Fruit fly (Drosophila melanogaster): ENCODE results near the gene CG32485.

dm6 chr3L:3045256-3045743 lies 4.8 kb upstream of the CG32485 start:
- TF ChIP-seq h (GFP tag; optimal IDR thresholded peaks at IDR 0.05) (peak; percentile 82), Dfd (GFP tag; optimal IDR thresholded peaks at IDR 0.05) (no peak), Mio (GFP tag; optimal IDR thresholded peaks at IDR 0.05) (peak; percentile 5), Myc (optimal IDR thresholded peaks at IDR 0.05) (no peak), dmrt93B (GFP tag; optimal IDR thresholded peaks at IDR 0.05) (peak; percentile 67), br (GFP tag; optimal IDR thresholded peaks at IDR 0.05) (peak; percentile 84), Abd-B (GFP tag; optimal IDR thresholded peaks at IDR 0.05) (no peak), Vsx2 (GFP tag; optimal IDR thresholded peaks at IDR 0.05; ENCODE audit: partially characterized antibody) (no peak), sage (GFP tag; optimal IDR thresholded peaks at IDR 0.05) (peak; percentile 62), tai (GFP tag; optimal IDR thresholded peaks at IDR 0.05) (no peak), dl (GFP tag; optimal IDR thresholded peaks at IDR 0.05; ENCODE audit: insufficient read depth in 1 of 2, partially characterized antibody in 2 of 2) (no peak)
